Worm (Caenorhabditis elegans): ENCODE measurements around the gene fbxa-45.

fbxa-45 gene

DNA sequence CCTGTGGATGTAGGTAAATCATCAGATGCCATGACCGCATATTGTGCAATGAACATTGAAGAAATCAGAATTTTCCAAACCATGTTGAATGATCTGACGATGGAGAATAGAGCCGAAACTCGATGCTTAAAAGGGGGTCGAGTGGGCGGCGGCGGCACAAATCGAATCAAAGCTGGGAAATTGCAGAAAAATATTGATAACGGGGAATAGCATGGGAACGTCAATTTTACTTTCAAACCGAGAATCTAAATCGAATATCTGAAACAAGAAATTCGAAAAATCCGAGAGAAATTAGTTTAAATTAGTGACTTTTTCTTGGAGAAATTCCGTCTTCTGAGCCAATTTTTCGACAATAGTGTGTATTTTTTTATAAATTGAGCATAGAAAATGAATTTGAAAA lies 16.8 kb upstream of the fbxa-45 start, which contains the start of gene F09C6.10:
F09C6.10 (minus strand) TSS at position 101 of the 400 bp plus-strand sequence.
- TF ChIP-seq ceh-22 (tag; optimal IDR thresholded peaks at IDR 0.05) (no peak), ceh-24 (tag; optimal IDR thresholded peaks at IDR 0.05) (no peak)

DNA sequence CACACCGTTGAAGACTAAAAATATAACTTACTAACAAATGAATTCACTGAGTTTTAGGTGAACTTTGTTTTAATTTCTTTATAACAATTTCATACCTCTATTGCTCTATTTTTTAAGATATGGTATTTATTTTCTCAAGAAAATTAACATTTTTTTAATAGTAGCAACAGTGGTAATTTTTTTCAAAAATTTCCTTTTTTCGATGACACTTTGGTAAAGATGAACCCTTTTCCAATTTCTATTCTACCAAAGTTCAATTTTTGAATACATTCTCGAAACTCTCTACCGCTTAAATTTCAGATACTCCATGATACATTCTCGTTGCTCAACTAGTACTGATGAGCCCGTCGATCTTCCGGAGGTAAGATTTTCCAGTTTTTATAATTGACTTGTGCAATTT lies 12.7 kb upstream of the fbxa-45 start, which contains the start of gene nhr-116:
nhr-116 (plus strand) TSS at position 301 of the 400 bp plus-strand sequence.
- TF ChIP-seq ceh-45 (GFP tag; IDR thresholded peaks at IDR 0.05): no peak
- TF ChIP-seq nhr-11 (tag; optimal IDR thresholded peaks at IDR 0.05): no peak
- TF ChIP-seq tbx-7 (tag; optimal IDR thresholded peaks at IDR 0.05): no peak
- TF ChIP-seq ceh-2 (tag; optimal IDR thresholded peaks at IDR 0.05): no peak
- no peak for TF ChIP-seq sdc-2 (tag; optimal IDR thresholded peaks at IDR 0.05)
- TF ChIP-seq pha-2 (tag; optimal IDR thresholded peaks at IDR 0.05): no peak
- no peak for TF ChIP-seq unc-42 (tag; optimal IDR thresholded peaks at IDR 0.05)
- no peak for TF ChIP-seq madf-2 (tag; optimal IDR thresholded peaks at IDR 0.05)
- no peak for TF ChIP-seq unc-3 (GFP tag; conservative IDR thresholded peaks at IDR 0.05)
- TF ChIP-seq unc-3 (tag; optimal IDR thresholded peaks at IDR 0.05): no peak
- no peak for TF ChIP-seq unc-86 (tag; optimal IDR thresholded peaks at IDR 0.05)
- no peak for TF ChIP-seq elt-2 (tag; optimal IDR thresholded peaks at IDR 0.05)
- TF ChIP-seq che-1 (tag; optimal IDR thresholded peaks at IDR 0.05): no peak
- no peak for TF ChIP-seq ceh-9 (tag; optimal IDR thresholded peaks at IDR 0.05)
- no peak for TF ChIP-seq Y22D7AL.16 (tag; optimal IDR thresholded peaks at IDR 0.05)
- TF ChIP-seq ceh-22 (tag; optimal IDR thresholded peaks at IDR 0.05): no peak

DNA sequence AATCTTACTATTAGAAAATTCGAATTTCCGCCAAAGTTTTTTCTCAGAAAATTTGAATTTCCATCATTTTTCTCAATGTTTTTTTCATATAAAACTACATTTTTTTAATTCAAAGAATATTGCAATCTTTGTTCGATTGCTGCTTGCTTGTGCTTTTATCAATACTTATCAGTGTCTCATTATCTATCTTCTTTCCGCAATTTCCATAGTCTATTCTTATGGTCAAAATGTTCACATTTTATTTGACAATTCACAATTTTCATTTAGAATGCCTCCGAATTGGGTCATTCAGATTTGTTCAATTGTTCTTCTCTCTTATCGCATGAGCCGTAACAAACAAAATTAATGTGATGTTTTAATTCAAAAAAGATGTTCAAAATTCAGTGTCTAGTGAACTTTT lies 12.0 kb upstream of the fbxa-45 start:
- TF ChIP-seq lim-6 (tag; optimal IDR thresholded peaks at IDR 0.05) (no peak), elt-2 (tag; optimal IDR thresholded peaks at IDR 0.05) (peak; percentile 14)

DNA sequence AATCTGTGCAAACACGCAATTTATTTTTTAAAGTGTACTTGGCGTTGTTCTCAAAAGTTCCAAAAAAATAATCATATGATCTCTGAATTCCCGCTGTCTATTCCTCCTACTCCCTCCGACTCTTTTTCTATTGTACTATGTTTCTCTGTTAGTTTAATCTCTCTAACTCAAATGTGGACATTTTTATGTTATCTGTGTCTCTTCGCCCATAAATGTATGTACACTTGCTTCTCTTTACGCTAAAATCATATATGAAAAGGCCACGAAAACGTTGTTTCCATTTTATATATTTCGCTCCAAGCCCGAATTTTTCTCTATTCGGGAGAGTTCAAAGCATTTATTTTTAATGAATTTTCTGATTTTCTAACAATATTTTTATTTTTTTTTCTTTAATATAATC lies 11.6 kb upstream of the fbxa-45 start:
- TF ChIP-seq F13H6.1 (tag; optimal IDR thresholded peaks at IDR 0.05) (no peak), odd-2 (tag; optimal IDR thresholded peaks at IDR 0.05) (no peak), ceh-24 (tag; optimal IDR thresholded peaks at IDR 0.05) (no peak)

DNA sequence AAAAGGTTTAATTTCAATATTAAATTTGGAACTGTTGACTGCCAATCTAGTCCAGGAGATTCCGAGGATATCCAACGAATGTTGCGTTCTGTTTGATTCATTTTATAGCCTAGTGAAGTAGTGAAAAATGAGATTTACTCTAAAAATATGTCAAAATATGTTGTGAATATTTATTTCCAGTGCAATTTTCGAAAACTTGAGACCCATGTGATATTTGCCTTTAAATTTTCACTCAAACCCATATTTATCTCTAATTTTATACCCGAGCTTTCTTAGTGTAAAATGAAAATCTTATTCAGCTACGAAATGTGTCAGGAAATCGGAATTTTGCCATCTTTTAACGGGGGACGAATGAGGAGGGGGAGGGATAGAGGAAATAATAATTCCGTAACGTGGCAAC lies 10.6 kb upstream of the fbxa-45 start, which contains the start of gene F09C6.16:
F09C6.16 (minus strand) TSS at position 101 of the 400 bp plus-strand sequence.
- TF ChIP-seq ceh-30 (tag; optimal IDR thresholded peaks at IDR 0.05) (no peak), pha-4 (tag; optimal IDR thresholded peaks at IDR 0.05) (no peak), fkh-6 (tag; optimal IDR thresholded peaks at IDR 0.05) (no peak), unc-55 (GFP tag; optimal IDR thresholded peaks at IDR 0.05) (no peak), fkh-10 (GFP tag; optimal IDR thresholded peaks at IDR 0.05) (no peak), hlh-15 (tag; optimal IDR thresholded peaks at IDR 0.05) (no peak), mec-3 (tag; optimal IDR thresholded peaks at IDR 0.05; ENCODE audit: borderline replicate concordance) (no peak), pha-2 (tag; optimal IDR thresholded peaks at IDR 0.05) (no peak), ceh-9 (tag; optimal IDR thresholded peaks at IDR 0.05) (no peak), pag-3 (tag; optimal IDR thresholded peaks at IDR 0.05; ENCODE audit: borderline replicate concordance) (no peak), eyg-1 (tag; optimal IDR thresholded peaks at IDR 0.05) (no peak), K09A11.1 (tag; optimal IDR thresholded peaks at IDR 0.05; ENCODE audit: insufficient read depth) (no peak), syd-9 (tag; optimal IDR thresholded peaks at IDR 0.05) (no peak), ceh-14 (tag; optimal IDR thresholded peaks at IDR 0.05) (no peak), odd-2 (tag; optimal IDR thresholded peaks at IDR 0.05) (no peak), T23F11.4 (GFP tag; optimal IDR thresholded peaks at IDR 0.05) (no peak), unc-86 (tag; optimal IDR thresholded peaks at IDR 0.05) (no peak), F13H6.1 (tag; optimal IDR thresholded peaks at IDR 0.05) (no peak)

DNA sequence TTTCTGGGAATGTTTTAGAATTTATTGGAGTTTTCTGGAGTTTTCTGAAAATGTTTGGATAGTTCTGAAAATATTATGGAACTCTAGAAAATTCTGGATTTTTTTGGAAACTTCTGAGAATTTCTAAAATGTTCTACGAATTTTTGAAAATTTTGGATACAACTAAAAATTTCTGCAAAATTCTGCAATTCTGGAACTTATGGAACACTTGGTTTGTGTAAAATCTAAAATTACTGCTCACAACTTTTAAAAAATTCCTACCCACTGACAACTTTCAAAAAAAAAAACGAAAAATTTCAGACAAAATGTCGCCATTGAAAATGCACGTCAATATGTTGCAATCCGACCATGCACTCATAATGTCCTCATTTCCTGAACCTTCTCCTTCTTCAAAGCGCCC lies 5.4 kb upstream of the fbxa-45 start, which contains the start of gene nhr-262:
nhr-262 (plus strand) TSS at position 301 of the 400 bp plus-strand sequence.
- no peak for TF ChIP-seq hlh-30 (tag; optimal IDR thresholded peaks at IDR 0.05; ENCODE audit: insufficient read depth)
- no peak for TF ChIP-seq ceh-6 (GFP tag; optimal IDR thresholded peaks at IDR 0.05)
- TF ChIP-seq sdc-2 (tag; optimal IDR thresholded peaks at IDR 0.05): no peak
- TF ChIP-seq dmd-4 (tag; optimal IDR thresholded peaks at IDR 0.05; ENCODE audit: borderline replicate concordance): no peak

Data from whole organism, late embryonic.